Fruit fly (Drosophila melanogaster): Measurements from ENCODE around the gene Gyc32E.

Gene Gyc32E

dm6 chr2L:11123499-11123898 is 25.4 kb downstream of the Gyc32E start, which contains the start of the genes Csl4 and Nup160 (continued):
- TF ChIP-seq hth (optimal IDR thresholded peaks at IDR 0.05), result no peak
- TF ChIP-seq CG13775 (GFP tag; optimal IDR thresholded peaks at IDR 0.05), result peak; percentile 79
- TF ChIP-seq vnd (GFP tag; IDR thresholded peaks at IDR 0.05; ENCODE audit: partially characterized antibody), result no peak
- TF ChIP-seq CG10565 (GFP tag; optimal IDR thresholded peaks at IDR 0.05), result no peak
- TF ChIP-seq Fer3 (tag; optimal IDR thresholded peaks at IDR 0.05), result peak; percentile 69
- TF ChIP-seq slbo (GFP tag; IDR thresholded peaks at IDR 0.05), result peak; percentile 90
- TF ChIP-seq Myb (GFP tag; optimal IDR thresholded peaks at IDR 0.05), result peak; percentile 71
- peak; percentile 76 for TF ChIP-seq CG18599 (GFP tag; optimal IDR thresholded peaks at IDR 0.05)
- peak; percentile 83 for TF ChIP-seq tx (GFP tag; optimal IDR thresholded peaks at IDR 0.05)
- peak; percentile 74 for TF ChIP-seq CG1602 (GFP tag; optimal IDR thresholded peaks at IDR 0.05)
- peak; percentile 48 for TF ChIP-seq CG9876 (GFP tag; optimal IDR thresholded peaks at IDR 0.05)
- peak; percentile 63 for TF ChIP-seq Sry-δ (GFP tag; optimal IDR thresholded peaks at IDR 0.05)
- TF ChIP-seq pros (GFP tag; optimal IDR thresholded peaks at IDR 0.05), result no peak
- peak; percentile 77 for TF ChIP-seq CG10654 (GFP tag; optimal IDR thresholded peaks at IDR 0.05)
- TF ChIP-seq sisA (GFP tag; IDR thresholded peaks at IDR 0.05), result peak; percentile 61
- TF ChIP-seq CG9215 (GFP tag; IDR thresholded peaks at IDR 0.05), result peak; percentile 53
- no peak for TF ChIP-seq Trl (optimal IDR thresholded peaks at IDR 0.05)
- TF ChIP-seq Trl (GFP tag; optimal IDR thresholded peaks at IDR 0.05), result peak; percentile 91
- no peak for TF ChIP-seq onecut (GFP tag; IDR thresholded peaks at IDR 0.05)
- TF ChIP-seq ssp (GFP tag; IDR thresholded peaks at IDR 0.05), result peak; percentile 51
- no peak for TF ChIP-seq GATAe (GFP tag; conservative IDR thresholded peaks at IDR 0.05)
- peak; percentile 60 for TF ChIP-seq ERR (GFP tag; optimal IDR thresholded peaks at IDR 0.05)
- TF ChIP-seq her (GFP tag; optimal IDR thresholded peaks at IDR 0.05), result peak; percentile 84
- peak; percentile 77 for TF ChIP-seq phol (tag; optimal IDR thresholded peaks at IDR 0.05)
- peak; percentile 76 for TF ChIP-seq CG10366 (GFP tag; IDR thresholded peaks at IDR 0.05)
- peak; percentile 77 for TF ChIP-seq CoRest (tag; optimal IDR thresholded peaks at IDR 0.05)
- TF ChIP-seq gfzf (GFP tag; optimal IDR thresholded peaks at IDR 0.05), result peak; percentile 81
- no peak for TF ChIP-seq CG14965 (GFP tag; optimal IDR thresholded peaks at IDR 0.05; ENCODE audit: borderline replicate concordance)
- TF ChIP-seq CG32772 (GFP tag; IDR thresholded peaks at IDR 0.05), result peak; percentile 64
- no peak for TF ChIP-seq Kr (GFP tag; optimal IDR thresholded peaks at IDR 0.05)
- TF ChIP-seq CG4404 (GFP tag; IDR thresholded peaks at IDR 0.05), result peak; percentile 18; the same call in 1 of the 2 replicates
- peak; percentile 26 for TF ChIP-seq CG12104 (GFP tag; optimal IDR thresholded peaks at IDR 0.05)
- TF ChIP-seq Ssrp (tag; optimal IDR thresholded peaks at IDR 0.05), result peak; percentile 51
- peak; percentile 48; the same call in 1 of the 2 replicates for TF ChIP-seq Ada2b (GFP tag; IDR thresholded peaks at IDR 0.05)
- TF ChIP-seq CG9727 (GFP tag; optimal IDR thresholded peaks at IDR 0.05), result peak; percentile 66
- peak; percentile 2 for TF ChIP-seq CG17802 (tag; optimal IDR thresholded peaks at IDR 0.05)
- peak; percentile 61 for TF ChIP-seq NK7.1 (GFP tag; optimal IDR thresholded peaks at IDR 0.05)
- peak in 1 of 3 experiments; percentile 67 for TF ChIP-seq lola (GFP tag; optimal IDR thresholded peaks at IDR 0.05)

DNA sequence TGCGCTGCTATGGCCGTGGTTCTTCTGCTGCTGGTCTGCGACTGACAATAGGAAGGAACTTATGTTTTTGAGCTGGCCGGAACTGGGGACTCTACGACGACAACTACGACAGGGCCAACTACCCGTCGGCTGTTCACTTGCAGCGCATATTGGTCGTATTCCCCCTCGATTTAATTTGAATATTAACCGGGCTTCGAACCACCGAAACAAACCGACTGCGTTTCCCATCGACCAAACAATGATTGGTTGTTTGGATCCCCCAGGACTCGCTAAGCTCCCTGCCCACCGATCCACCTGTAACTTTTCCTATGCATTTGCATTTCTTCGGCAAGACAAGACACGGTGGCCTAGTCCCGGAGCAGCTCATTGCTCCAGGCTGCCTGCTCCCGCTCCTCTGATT is 27.3 kb downstream of the Gyc32E start, which contains the start of gene Dnaaf4:
Gene Dnaaf4 (minus strand): TSS at position 101 of the 400 bp plus-strand sequence.
- TF ChIP-seq zfh1 (GFP tag; IDR thresholded peaks at IDR 0.05), result no peak
- TF ChIP-seq CG9817 (tag; optimal IDR thresholded peaks at IDR 0.05), result no peak
- 0 out of 2 replicates have a peak, but pooled peaks have one; percentile 12 for TF ChIP-seq ttk (GFP tag; IDR thresholded peaks at IDR 0.05)
- TF ChIP-seq nerfin-2 (GFP tag; IDR thresholded peaks at IDR 0.05; ENCODE audit: partially characterized antibody), result 0 out of 2 replicates have a peak, but pooled peaks have one; percentile 23
- peak; percentile 31 for TF ChIP-seq Med (GFP tag)
- TF ChIP-seq Doc2 (GFP tag; IDR thresholded peaks at IDR 0.05), result no peak

All from whole organism, embryonic.